Worm (Caenorhabditis elegans) whole organism, early embryonic: Measurements from ENCODE around the gene srbc-78.

ENCODE experiments used
- ama-1 ChIP-seq: fragments of 150-350 bp; optimal IDR thresholded peaks from 2 replicates; lab custom pipeline; 2014
- flt-1 ChIP-seq: fragments of 200-800 bp; sonication (Bioruptor generic); IDR thresholded peaks from 2 replicates; pipeline ENCODE4 v1.3.6; 2022; ENCODE audit warnings: missing genetic modification characterization, missing compliant biosample characterization
- pes-1 ChIP-seq: fragments of 200-800 bp; sonication (Bioruptor generic); IDR thresholded peaks from 2 replicates; pipeline ENCODE4 v1.3.6; 2022; ENCODE audit warnings: missing genetic modification reagents, missing genetic modification characterization, missing compliant biosample characterization
- tbx-11 ChIP-seq: fragments of 200-800 bp; sonication (Bioruptor generic); IDR thresholded peaks from 2 replicates; pipeline ENCODE4 v1.3.6; 2022; ENCODE audit warnings: missing genetic modification characterization, missing compliant biosample characterization

ce11 chrV:20499642-20500041 is 10.6 kb upstream of the srbc-78 start:
- no peak for TF ChIP-seq pes-1
- no peak for TF ChIP-seq flt-1 (GFP tag; lab: Robert Waterston, UW)
- TF ChIP-seq ama-1 (lab: Kevin White, UChicago) = no peak
- no peak for TF ChIP-seq tbx-11 (GFP tag; lab: Robert Waterston, UW)
